Worm (Caenorhabditis elegans) whole organism, late embryonic: ENCODE data around the gene evl-20.

Experiments
- F13H6.1 ChIP-seq: sonication (generic microtip); optimal IDR thresholded peaks from 2 replicates; lab custom pipeline; 2016; ENCODE audit warnings: missing genetic modification characterization, missing compliant biosample characterization
- K02D7.2 ChIP-seq: sonication (generic microtip); optimal IDR thresholded peaks from 2 replicates; lab custom pipeline; 2017; ENCODE audit warnings: mild to moderate bottlenecking, missing genetic modification characterization, missing compliant biosample characterization
- T23F11.4 ChIP-seq: fragments of 200-800 bp; sonication (Bioruptor generic); optimal IDR thresholded peaks from 2 replicates; lab custom pipeline; 2018; ENCODE audit warnings: mild to moderate bottlenecking, missing genetic modification characterization, missing compliant biosample characterization
- ceh-18 ChIP-seq: sonication (generic microtip); optimal IDR thresholded peaks from 2 replicates; lab custom pipeline; 2016; ENCODE audit warnings: missing genetic modification characterization, missing compliant biosample characterization
- ceh-2 ChIP-seq: sonication (generic microtip); optimal IDR thresholded peaks from 2 replicates; lab custom pipeline; 2016; ENCODE audit warnings: missing genotype, missing genetic modification characterization, missing compliant biosample characterization
- ceh-22 ChIP-seq: sonication (generic microtip); optimal IDR thresholded peaks from 2 replicates; lab custom pipeline; 2017; ENCODE audit warnings: missing biosample characterization, missing genetic modification characterization
- ceh-31 ChIP-seq: sonication (generic microtip); optimal IDR thresholded peaks from 2 replicates; lab custom pipeline; 2016; ENCODE audit warnings: missing genetic modification characterization, missing compliant biosample characterization
- ceh-34 ChIP-seq: sonication (generic microtip); optimal IDR thresholded peaks from 2 replicates; lab custom pipeline; 2016; ENCODE audit warnings: mild to moderate bottlenecking, missing genetic modification characterization, missing compliant biosample characterization
- ceh-45 ChIP-seq: fragments of 200-800 bp; sonication (Bioruptor generic); IDR thresholded peaks from 2 replicates; pipeline ENCODE4 v1.3.6; 2022; ENCODE audit warnings: missing genetic modification reagents, missing genetic modification characterization, missing compliant biosample characterization
- ceh-48 ChIP-seq: sonication (generic microtip); optimal IDR thresholded peaks from 2 replicates; lab custom pipeline; 2016; ENCODE audit warnings: missing genetic modification characterization, inconsistent platforms, missing compliant biosample characterization
- che-1 ChIP-seq: sonication (generic microtip); optimal IDR thresholded peaks from 2 replicates; lab custom pipeline; 2016; ENCODE audit warnings: mild to moderate bottlenecking, missing genetic modification characterization, missing compliant biosample characterization
- dmd-4 ChIP-seq: sonication (generic microtip); optimal IDR thresholded peaks from 2 replicates; lab custom pipeline; 2016; ENCODE audit warnings: borderline replicate concordance, missing genetic modification characterization, missing compliant biosample characterization
- dve-1 ChIP-seq: sonication (generic microtip); optimal IDR thresholded peaks from 2 replicates; lab custom pipeline; 2017; ENCODE audit warnings: antibody characterized with exemption, mild to moderate bottlenecking, missing genetic modification characterization, missing compliant biosample characterization
- elt-2 ChIP-seq: sonication (generic microtip); optimal IDR thresholded peaks from 2 replicates; lab custom pipeline; 2016; ENCODE audit warnings: missing genetic modification reagents, missing genetic modification characterization, missing compliant biosample characterization
- ets-4 ChIP-seq: sonication (generic microtip); optimal IDR thresholded peaks from 2 replicates; lab custom pipeline; 2016; ENCODE audit warnings: missing genetic modification characterization, missing compliant biosample characterization
- fkh-10 ChIP-seq: fragments of 150-350 bp; optimal IDR thresholded peaks from 2 replicates; lab custom pipeline; 2014; ENCODE audit warnings: missing biosample characterization, missing genetic modification reagents, missing genetic modification characterization
- fkh-6 ChIP-seq: sonication (generic microtip); optimal IDR thresholded peaks from 2 replicates; lab custom pipeline; 2016; ENCODE audit warnings: missing genetic modification characterization, missing compliant biosample characterization
- gmeb-2 ChIP-seq: sonication (generic microtip); optimal IDR thresholded peaks from 2 replicates; lab custom pipeline; 2016; ENCODE audit warnings: missing genetic modification characterization, inconsistent platforms, missing compliant biosample characterization
- hlh-6 ChIP-seq: sonication (generic microtip); optimal IDR thresholded peaks from 2 replicates; lab custom pipeline; 2016; ENCODE audit warnings: missing genotype, missing genetic modification characterization, missing compliant biosample characterization
- hlh-8 ChIP-seq: sonication (generic microtip); optimal IDR thresholded peaks from 2 replicates; lab custom pipeline; 2016; ENCODE audit warnings: missing genotype, missing genetic modification characterization, missing compliant biosample characterization
- lim-6 ChIP-seq: sonication (generic microtip); optimal IDR thresholded peaks from 2 replicates; lab custom pipeline; 2016; ENCODE audit warnings: missing genetic modification characterization, missing compliant biosample characterization
- madf-2 ChIP-seq: sonication (generic microtip); optimal IDR thresholded peaks from 2 replicates; lab custom pipeline; 2017; ENCODE audit warnings: missing genetic modification characterization, missing compliant biosample characterization
- nhr-11 ChIP-seq: fragments of 150-350 bp; optimal IDR thresholded peaks from 2 replicates; lab custom pipeline; 2014; ENCODE audit warnings: missing biosample characterization, missing genetic modification characterization
- odd-2 ChIP-seq: sonication (generic microtip); optimal IDR thresholded peaks from 2 replicates; lab custom pipeline; 2017; ENCODE audit warnings: antibody characterized with exemption, mild to moderate bottlenecking, missing genetic modification characterization, missing compliant biosample characterization
- pha-4 ChIP-seq: fragments of 150-350 bp; optimal IDR thresholded peaks from 2 replicates; lab custom pipeline; 2018; ENCODE audit warnings: missing biosample characterization, missing genetic modification reagents, missing genetic modification characterization
- pqm-1 ChIP-seq: sonication (generic microtip); optimal IDR thresholded peaks from 2 replicates; lab custom pipeline; 2016; ENCODE audit warnings: missing genetic modification characterization, missing compliant biosample characterization
- ref-2 ChIP-seq: sonication (generic microtip); optimal IDR thresholded peaks from 2 replicates; lab custom pipeline; 2016; ENCODE audit warnings: missing genetic modification characterization, missing compliant biosample characterization
- rnt-1 ChIP-seq: sonication (generic microtip); optimal IDR thresholded peaks from 2 replicates; lab custom pipeline; 2016; ENCODE audit warnings: missing genetic modification characterization, missing compliant biosample characterization
- syd-9 ChIP-seq: sonication (generic microtip); optimal IDR thresholded peaks from 2 replicates; lab custom pipeline; 2016; ENCODE audit warnings: mild to moderate bottlenecking, missing genetic modification characterization, moderate library complexity, missing compliant biosample characterization
- tbx-2 ChIP-seq: sonication (generic microtip); optimal IDR thresholded peaks from 2 replicates; lab custom pipeline; 2016; ENCODE audit warnings: missing genetic modification characterization, missing compliant biosample characterization
- tbx-7 ChIP-seq: sonication (generic microtip); optimal IDR thresholded peaks from 2 replicates; lab custom pipeline; 2016; ENCODE audit warnings: missing genotype, missing genetic modification characterization, missing compliant biosample characterization
- ttx-3 ChIP-seq: sonication (generic microtip); optimal IDR thresholded peaks from 2 replicates; lab custom pipeline; 2016; ENCODE audit warnings: missing genetic modification reagents, missing genetic modification characterization, missing compliant biosample characterization
- zip-5 ChIP-seq: sonication (generic microtip); optimal IDR thresholded peaks from 2 replicates; lab custom pipeline; 2016; ENCODE audit warnings: missing genetic modification characterization, missing compliant biosample characterization

evl-20 gene

DNA sequence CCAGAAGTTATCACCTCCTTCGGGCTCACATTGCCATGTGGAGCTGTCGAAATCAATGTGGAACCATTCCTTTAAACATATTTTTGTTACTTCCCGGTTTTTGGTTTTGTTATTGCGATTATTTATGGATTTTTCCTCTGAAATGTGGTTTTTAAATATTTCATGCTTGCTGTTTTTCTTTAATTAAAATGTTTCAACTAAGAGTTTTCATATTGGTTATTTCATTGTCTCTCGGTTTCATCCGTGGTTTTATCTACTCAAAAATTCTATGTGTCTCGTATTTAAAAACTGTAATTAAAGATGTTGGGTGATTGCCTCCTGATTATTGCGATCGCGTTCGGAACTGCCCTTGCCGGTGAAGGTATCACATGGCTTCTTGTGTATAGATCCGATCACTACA is 22.8 kb downstream of the evl-20 start, which contains the start of gene F22B5.10:
F22B5.10 (plus strand) TSS at position 301 of the 400 bp plus-strand sequence.
- TF ChIP-seq ttx-3 (no peak), pqm-1 (tag; lab: Kevin White, UChicago) (no peak)

DNA sequence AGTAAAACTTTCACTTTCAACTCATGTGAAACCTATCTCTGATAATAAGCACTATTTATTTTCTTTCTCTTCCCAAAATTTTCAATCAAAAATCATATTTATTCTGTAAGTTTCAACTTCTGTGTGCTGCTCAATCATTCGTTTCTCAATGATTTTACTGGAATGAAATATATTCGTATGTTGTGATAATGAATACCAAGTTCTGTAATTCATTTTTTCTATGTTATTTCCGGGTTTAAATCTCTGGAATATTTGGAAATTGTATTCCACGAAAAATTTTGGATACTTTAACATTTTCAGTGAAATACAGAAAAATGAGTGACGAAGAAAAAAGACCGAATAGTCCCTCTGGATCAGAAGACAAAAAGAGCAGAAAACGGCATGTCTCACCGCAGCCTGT is 23.7 kb downstream of the evl-20 start, which contains the start of gene M05D6.2:
M05D6.2 (plus strand) TSS at position 301 of the 400 bp plus-strand sequence.
- no peak for TF ChIP-seq dmd-4 (tag; lab: Kevin White, UChicago)
- no peak for TF ChIP-seq F13H6.1 (tag; lab: Kevin White, UChicago)
- no peak for TF ChIP-seq ceh-34
- no peak for TF ChIP-seq fkh-10 (GFP tag; lab: Kevin White, UChicago)
- no peak for TF ChIP-seq zip-5 (tag; lab: Kevin White, UChicago)
- no peak for TF ChIP-seq K02D7.2 (tag; lab: Kevin White, UChicago)
- TF ChIP-seq ceh-2 (tag; lab: Kevin White, UChicago) = no peak
- no peak for TF ChIP-seq ceh-18 (tag; lab: Kevin White, UChicago)
- TF ChIP-seq lim-6 (tag; lab: Kevin White, UChicago) = no peak
- no peak for TF ChIP-seq madf-2
- TF ChIP-seq dve-1 = no peak

DNA sequence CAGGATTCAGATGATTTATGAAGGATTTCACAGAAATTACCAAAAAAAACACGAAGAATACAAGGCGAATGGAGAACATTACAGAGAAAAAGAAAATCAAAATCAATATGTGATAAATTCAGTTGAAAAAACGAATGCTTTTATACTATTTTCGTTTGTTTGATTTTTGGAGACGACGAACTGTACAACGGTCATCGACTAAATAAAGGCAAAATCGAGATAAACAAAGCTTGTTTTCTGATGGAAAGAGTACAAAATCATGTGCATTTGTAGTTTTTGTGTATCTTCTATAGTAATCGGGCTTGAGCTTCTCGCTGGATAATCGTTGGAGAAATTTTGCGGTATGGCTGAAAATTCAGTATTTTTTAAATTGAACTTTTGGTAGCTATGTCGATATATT is 27.0 kb downstream of the evl-20 start, which contains the start of gene M05D6.8:
M05D6.8 (minus strand) TSS at position 101 of the 400 bp plus-strand sequence.
- no peak for TF ChIP-seq F13H6.1 (tag; lab: Kevin White, UChicago)
- no peak for TF ChIP-seq tbx-2 (tag; lab: Kevin White, UChicago)
- TF ChIP-seq elt-2 = no peak
- TF ChIP-seq syd-9 (tag; lab: Kevin White, UChicago) = no peak
- TF ChIP-seq hlh-8 = no peak
- TF ChIP-seq gmeb-2 = no peak
- TF ChIP-seq T23F11.4 (GFP tag; lab: Kevin White, UChicago) = no peak
- no peak for TF ChIP-seq ceh-31 (tag; lab: Kevin White, UChicago)
- TF ChIP-seq ceh-48 (tag; lab: Kevin White, UChicago) = no peak

DNA sequence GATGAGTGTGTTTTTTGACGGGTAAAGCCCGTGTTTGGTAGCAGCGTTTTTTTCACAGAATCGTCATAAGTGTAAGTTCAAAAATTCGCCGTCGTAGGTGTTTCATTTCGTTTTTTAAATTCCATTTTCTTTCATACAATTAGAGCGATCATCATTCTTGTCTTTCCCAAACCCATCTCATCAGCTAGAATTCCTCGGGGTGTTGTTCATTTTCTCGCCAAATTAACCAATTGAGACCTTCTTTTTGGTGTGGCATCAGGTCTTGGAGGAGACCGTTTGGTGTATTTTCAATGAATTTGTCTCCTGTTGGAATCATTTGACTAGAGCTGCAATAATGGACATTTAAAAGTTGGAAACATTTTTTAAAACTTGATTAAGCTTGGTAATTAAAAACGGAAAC is 28.8 kb downstream of the evl-20 start:
- TF ChIP-seq ets-4 (tag; lab: Kevin White, UChicago) (no peak), ceh-45 (no peak), che-1 (tag; lab: Kevin White, UChicago) (no peak), nhr-11 (tag; lab: Kevin White, UChicago) (no peak), tbx-7 (no peak)

DNA sequence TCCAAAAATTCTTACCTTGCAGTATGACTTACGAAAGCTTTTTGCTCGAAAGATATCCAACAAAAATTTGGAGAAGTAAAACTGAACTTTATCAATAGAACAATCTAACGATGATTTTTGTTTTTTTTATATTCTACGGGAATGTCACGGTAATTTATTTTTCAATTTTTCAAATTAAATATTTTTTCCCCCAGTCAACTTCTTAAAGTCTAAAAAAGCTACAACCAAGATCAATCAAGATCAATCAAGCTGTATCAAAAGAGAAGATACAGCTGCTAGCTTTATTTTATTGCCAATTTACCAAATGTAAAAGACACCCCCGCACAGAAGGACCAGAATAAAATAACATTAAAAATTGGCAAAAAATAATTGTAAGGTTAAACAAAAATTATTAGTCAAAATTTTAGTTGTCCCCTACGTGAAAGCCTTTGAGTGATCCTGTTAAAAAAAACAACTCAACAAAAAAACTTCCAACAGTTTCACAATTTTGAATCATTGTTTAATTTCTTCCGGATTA is 31.3 kb downstream of the evl-20 start, which contains the start of the genes M05D6.1 and M05D6.3:
M05D6.1 (minus strand) TSS at position 101 of the 517 bp plus-strand sequence.
M05D6.3 (plus strand) TSS at position 467 of the 517 bp plus-strand sequence.
- TF ChIP-seq ets-4 (tag; lab: Kevin White, UChicago) = no peak
- TF ChIP-seq, all 69 proteins: peak for 0

- no peak for TF ChIP-seq ref-2 (tag; lab: Kevin White, UChicago)
- no peak for TF ChIP-seq pha-4 (tag; lab: Kevin White, UChicago)
- no peak for TF ChIP-seq fkh-6 (tag; lab: Kevin White, UChicago)
- TF ChIP-seq tbx-7 = no peak
- TF ChIP-seq T23F11.4 (GFP tag; lab: Kevin White, UChicago) = no peak
- no peak for TF ChIP-seq ceh-22 (tag; lab: Kevin White, UChicago)
- TF ChIP-seq hlh-6 (tag; lab: Kevin White, UChicago) = no peak
- TF ChIP-seq odd-2 (tag; lab: Kevin White, UChicago) = no peak
- TF ChIP-seq ceh-2 (tag; lab: Kevin White, UChicago) = no peak
- TF ChIP-seq rnt-1 = no peak
- no peak for TF ChIP-seq pqm-1 (tag; lab: Kevin White, UChicago)
These were observed 35.2 kb downstream of the evl-20 start for ce11 chrII:8479337-8479736.
